Fruit fly (Drosophila melanogaster) whole organism, embryonic: ENCODE results near the gene CG17982.

Source experiments
- Atf3 ChIP-seq: fragments of 200-800 bp; sonication (Bioruptor generic); optimal IDR thresholded peaks from 3 replicates; lab custom pipeline; 2016; ENCODE audit warnings: missing biosample characterization, missing genetic modification characterization
- Bdp1 ChIP-seq: fragments of 200-800 bp; sonication (Bioruptor generic); optimal IDR thresholded peaks from 3 replicates; lab custom pipeline; 2016; ENCODE audit warnings: missing biosample characterization, missing genetic modification characterization
- CG11247 ChIP-seq: fragments of 200-800 bp; sonication (Bioruptor generic); IDR thresholded peaks from 2 replicates; pipeline ENCODE4 v1.3.6; 2022; ENCODE audit warnings: missing biosample characterization, missing genetic modification characterization
- CG11723 ChIP-seq: fragments of 200-800 bp; sonication (Bioruptor generic); optimal IDR thresholded peaks from 2 replicates; lab custom pipeline; 2017; ENCODE audit warnings: missing biosample characterization, mild to moderate bottlenecking, missing genetic modification characterization
- CG12155 ChIP-seq: fragments of 200-800 bp; sonication (Bioruptor generic); optimal IDR thresholded peaks from 3 replicates; lab custom pipeline; 2016; ENCODE audit warnings: missing biosample characterization, missing genetic modification characterization
- CG12236 ChIP-seq: fragments of 200-800 bp; sonication (Bioruptor generic); optimal IDR thresholded peaks from 2 replicates; lab custom pipeline; 2016; ENCODE audit warnings: missing biosample characterization, missing genetic modification characterization
- CG13296 ChIP-seq: fragments of 200-800 bp; sonication (Bioruptor generic); optimal IDR thresholded peaks from 3 replicates; lab custom pipeline; 2018; ENCODE audit warnings: missing biosample characterization, mild to moderate bottlenecking, missing genetic modification characterization
- CG14965 ChIP-seq: fragments of 200-800 bp; sonication (Bioruptor generic); optimal IDR thresholded peaks from 2 replicates; lab custom pipeline; 2016; ENCODE audit warnings: missing biosample characterization, missing genetic modification characterization, borderline replicate concordance
- CG1529 ChIP-seq: fragments of 200-800 bp; sonication (Bioruptor generic); optimal IDR thresholded peaks from 3 replicates; lab custom pipeline; 2018; ENCODE audit warnings: missing biosample characterization, missing genetic modification characterization
- CG1603 ChIP-seq: fragments of 200-800 bp; sonication (Bioruptor generic); optimal IDR thresholded peaks from 2 replicates; lab custom pipeline; 2019; ENCODE audit warnings: missing biosample characterization, mild to moderate bottlenecking, missing genetic modification characterization, moderate library complexity
- CG1647 ChIP-seq: fragments of 200-800 bp; sonication (Bioruptor generic); optimal IDR thresholded peaks from 3 replicates; lab custom pipeline; 2016; ENCODE audit warnings: missing biosample characterization, missing genetic modification characterization
- CG17612 ChIP-seq: fragments of 200-800 bp; sonication (Bioruptor generic); IDR thresholded peaks from 2 replicates; pipeline ENCODE4 v1.3.6; 2022; ENCODE audit warnings: missing biosample characterization, missing genetic modification characterization
- CG18764 ChIP-seq: fragments of 200-800 bp; sonication (Bioruptor generic); optimal IDR thresholded peaks from 3 replicates; lab custom pipeline; 2016; ENCODE audit warnings: missing biosample characterization, missing genetic modification characterization
- CG2120 ChIP-seq: fragments of 200-800 bp; sonication (Bioruptor generic); optimal IDR thresholded peaks from 3 replicates; lab custom pipeline; 2016; ENCODE audit warnings: missing biosample characterization, missing genetic modification characterization
- CG2678 ChIP-seq: fragments of 200-800 bp; sonication (Bioruptor generic); optimal IDR thresholded peaks from 3 replicates; lab custom pipeline; 2019; ENCODE audit warnings: missing biosample characterization, mild to moderate bottlenecking, missing genetic modification characterization, moderate library complexity
- CG31365 ChIP-seq: fragments of 200-800 bp; sonication (Bioruptor generic); optimal IDR thresholded peaks from 2 replicates; lab custom pipeline; 2018; ENCODE audit warnings: missing biosample characterization, mild to moderate bottlenecking, missing genetic modification characterization
- CG3281 ChIP-seq: fragments of 200-800 bp; sonication (Bioruptor generic); optimal IDR thresholded peaks from 3 replicates; lab custom pipeline; 2017; ENCODE audit warnings: missing biosample characterization, mild to moderate bottlenecking, missing genetic modification characterization
- CG4617 ChIP-seq: fragments of 200-800 bp; sonication (Bioruptor generic); optimal IDR thresholded peaks from 3 replicates; lab custom pipeline; 2016; ENCODE audit warnings: missing biosample characterization, missing genetic modification characterization, borderline replicate concordance
- CG4820 ChIP-seq: fragments of 200-800 bp; sonication (Bioruptor generic); optimal IDR thresholded peaks from 3 replicates; lab custom pipeline; 2016; ENCODE audit warnings: missing biosample characterization, missing genetic modification characterization
- CG6813 ChIP-seq: fragments of 200-800 bp; sonication (Bioruptor generic); optimal IDR thresholded peaks from 2 replicates; lab custom pipeline; 2017; ENCODE audit warnings: missing biosample characterization, missing genetic modification characterization, mild to moderate bottlenecking, moderate library complexity, missing genetic modification reagents
- CG7928 ChIP-seq: fragments of 200-800 bp; sonication (Bioruptor generic); optimal IDR thresholded peaks from 2 replicates; lab custom pipeline; 2017; ENCODE audit warnings: missing biosample characterization, mild to moderate bottlenecking, missing genetic modification characterization
- CG7987 ChIP-seq: fragments of 200-800 bp; sonication (Bioruptor generic); optimal IDR thresholded peaks from 2 replicates; lab custom pipeline; 2018; ENCODE audit warnings: missing biosample characterization, mild to moderate bottlenecking, missing genetic modification characterization, moderate library complexity
- CG8281 ChIP-seq: fragments of 200-800 bp; sonication (Bioruptor generic); optimal IDR thresholded peaks from 2 replicates; lab custom pipeline; 2018; ENCODE audit warnings: missing biosample characterization, mild to moderate bottlenecking, missing genetic modification characterization, moderate library complexity
- CG8765 ChIP-seq: fragments of 200-800 bp; sonication (Bioruptor generic); IDR thresholded peaks from 2 replicates; pipeline ENCODE4 v1.3.6; 2022; ENCODE audit warnings: missing biosample characterization, missing genetic modification characterization
- CG9797 ChIP-seq: fragments of 200-800 bp; sonication (Bioruptor generic); optimal IDR thresholded peaks from 3 replicates; lab custom pipeline; 2018; ENCODE audit warnings: missing biosample characterization, mild to moderate bottlenecking, missing genetic modification characterization
- CG9876 ChIP-seq: fragments of 200-800 bp; sonication (Bioruptor generic); optimal IDR thresholded peaks from 2 replicates; lab custom pipeline; 2016; ENCODE audit warnings: missing biosample characterization, missing genetic modification characterization
- CHES-1-like ChIP-seq: fragments of 200-800 bp; sonication (Bioruptor generic); optimal IDR thresholded peaks from 2 replicates; lab custom pipeline; 2016; ENCODE audit warnings: missing biosample characterization, missing genetic modification characterization
- CTCF ChIP-seq: fragments of 200-800 bp; sonication (Bioruptor generic); optimal IDR thresholded peaks from 2 replicates; lab custom pipeline; 2017; ENCODE audit warnings: missing biosample characterization, mild to moderate bottlenecking, missing genetic modification characterization, moderate library complexity
- Dbx ChIP-seq: fragments of 200-800 bp; sonication (Bioruptor generic); IDR thresholded peaks from 3 replicates; pipeline ENCODE4 v1.3.6; 2022; ENCODE audit warnings: missing biosample characterization, missing genetic modification characterization
- Dfd ChIP-seq, 2 experiments: fragments of >200 bp; optimal IDR thresholded peaks; 2 replicates each; lab custom pipeline; 2017; ENCODE audit warnings: missing biosample characterization in 2 of 2, missing genetic modification characterization in 2 of 2
- E2f1 ChIP-seq: fragments of 200-800 bp; sonication (Bioruptor generic); IDR thresholded peaks from 2 replicates; pipeline ENCODE4 v1.3.6; 2022; ENCODE audit warnings: missing biosample characterization, missing genetic modification characterization
- HmgZ ChIP-seq: fragments of 200-800 bp; sonication (Bioruptor generic); optimal IDR thresholded peaks from 2 replicates; lab custom pipeline; 2018; ENCODE audit warnings: missing biosample characterization, mild to moderate bottlenecking, missing genetic modification characterization
- Hmr ChIP-seq: fragments of 200-800 bp; sonication (Bioruptor generic); optimal IDR thresholded peaks from 3 replicates; lab custom pipeline; 2017; ENCODE audit warnings: mild to moderate bottlenecking, missing biosample characterization, missing genetic modification reagents, missing genetic modification characterization
- Myb ChIP-seq: fragments of 200-800 bp; sonication (Bioruptor generic); optimal IDR thresholded peaks from 2 replicates; lab custom pipeline; 2016; ENCODE audit warnings: missing biosample characterization, missing genetic modification characterization
- Sox100B ChIP-seq: fragments of 200-800 bp; sonication (Bioruptor generic); optimal IDR thresholded peaks from 3 replicates; lab custom pipeline; 2018; ENCODE audit warnings: missing biosample characterization, mild to moderate bottlenecking, missing genetic modification characterization
- ab ChIP-seq: fragments of 200-800 bp; sonication (Bioruptor generic); optimal IDR thresholded peaks from 2 replicates; lab custom pipeline; 2016; ENCODE audit warnings: missing biosample characterization, missing genetic modification characterization
- chm ChIP-seq: fragments of 200-800 bp; sonication (Bioruptor generic); IDR thresholded peaks from 2 replicates; pipeline ENCODE4 v1.3.6; 2022; ENCODE audit warnings: missing biosample characterization, missing genetic modification characterization
- ci ChIP-seq: fragments of 200-800 bp; sonication (Bioruptor generic); IDR thresholded peaks from 3 replicates; pipeline ENCODE4 v1.3.6; 2022; ENCODE audit warnings: missing biosample characterization, missing genetic modification characterization
- gcm ChIP-seq: fragments of 200-800 bp; sonication (Bioruptor generic); optimal IDR thresholded peaks from 2 replicates; lab custom pipeline; 2019; ENCODE audit warnings: missing biosample characterization, mild to moderate bottlenecking, missing genetic modification characterization, moderate library complexity
- inv ChIP-seq: fragments of 200-800 bp; sonication (Bioruptor generic); IDR thresholded peaks from 2 replicates; pipeline ENCODE4 v1.3.6; 2022; ENCODE audit warnings: missing biosample characterization, missing genetic modification characterization; ENCODE audit not compliant: partially characterized antibody
- lov ChIP-seq, 2 experiments: fragments of 200-800 bp in 1 of 2; fragments of >200 bp in 1 of 2; sonication (Bioruptor generic) in 1 of 2; IDR thresholded peaks in 1 of 2; optimal IDR thresholded peaks in 1 of 2; 2 replicates in 1 of 2; 3 replicates in 1 of 2; pipeline versions ENCODE4 v1.3.6 to Lab custom; 2017 to 2022; ENCODE audit warnings: missing biosample characterization in 1 of 2, missing genetic modification characterization in 1 of 2
- maf-S ChIP-seq: fragments of 200-800 bp; sonication (Bioruptor generic); optimal IDR thresholded peaks from 2 replicates; lab custom pipeline; 2016; ENCODE audit warnings: missing biosample characterization, missing genetic modification characterization
- oc ChIP-seq: fragments of 200-800 bp; sonication (Bioruptor generic); optimal IDR thresholded peaks from 2 replicates; lab custom pipeline; 2018; ENCODE audit warnings: missing biosample characterization, mild to moderate bottlenecking, missing genetic modification characterization, moderate library complexity
- odd ChIP-seq: fragments of 200-800 bp; sonication (Bioruptor generic); optimal IDR thresholded peaks from 2 replicates; lab custom pipeline; 2017; ENCODE audit warnings: missing biosample characterization, mild to moderate bottlenecking, missing genetic modification characterization
- pho ChIP-seq: fragments of 200-800 bp; sonication (Bioruptor generic); optimal IDR thresholded peaks from 2 replicates; lab custom pipeline; 2016; ENCODE audit warnings: missing biosample characterization, missing genetic modification characterization
- run ChIP-seq: fragments of 200-800 bp; sonication (Bioruptor generic); optimal IDR thresholded peaks from 3 replicates; lab custom pipeline; 2018; ENCODE audit warnings: missing biosample characterization, mild to moderate bottlenecking, missing genetic modification characterization
- sisA ChIP-seq: fragments of 200-800 bp; sonication (Bioruptor generic); IDR thresholded peaks from 2 replicates; pipeline ENCODE4 v1.3.6; 2022; ENCODE audit warnings: missing biosample characterization, missing genetic modification characterization
- slbo ChIP-seq: fragments of 200-800 bp; sonication (Bioruptor generic); IDR thresholded peaks from 2 replicates; pipeline ENCODE4 v1.3.6; 2022; ENCODE audit warnings: missing biosample characterization, missing genetic modification characterization
- trem ChIP-seq: fragments of 200-800 bp; optimal IDR thresholded peaks from 3 replicates; lab custom pipeline; 2019; ENCODE audit warnings: missing biosample characterization, mild to moderate bottlenecking, missing genetic modification characterization, moderate library complexity
- usp ChIP-seq: fragments of >200 bp; optimal IDR thresholded peaks from 2 replicates; lab custom pipeline; 2017; ENCODE audit warnings: missing biosample characterization, missing genetic modification characterization
- vfl ChIP-seq: fragments of 200-800 bp; sonication (Bioruptor generic); optimal IDR thresholded peaks from 2 replicates; lab custom pipeline; 2016; ENCODE audit warnings: missing biosample characterization, missing genetic modification characterization
- zen2 ChIP-seq: fragments of 200-800 bp; sonication (Bioruptor generic); IDR thresholded peaks from 3 replicates; pipeline ENCODE4 v1.3.6; 2022; ENCODE audit warnings: missing biosample characterization, missing genetic modification characterization; ENCODE audit not compliant: partially characterized antibody

Gene CG17982

DNA sequence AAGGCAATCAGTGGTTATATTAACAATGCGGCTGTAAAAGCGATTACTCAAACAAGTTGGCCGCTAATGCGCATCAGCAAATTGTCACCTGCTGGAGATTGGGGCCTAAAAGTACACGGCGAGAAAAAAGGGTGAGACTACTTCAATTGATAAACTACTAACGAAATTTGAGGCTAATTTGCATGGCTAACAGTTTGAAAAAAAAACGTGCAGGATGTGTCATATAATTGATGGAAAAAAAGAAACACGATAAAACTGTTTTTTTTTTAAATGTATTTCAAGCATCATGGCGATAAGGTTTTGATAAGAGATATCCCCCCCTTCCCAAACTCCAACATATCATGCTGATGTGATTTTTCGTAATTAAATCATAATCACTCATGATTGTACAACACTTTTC, 30.9 kb downstream of the CG17982 start:
- TF ChIP-seq Atf3 (GFP tag; lab: Kevin White, UChicago) (no peak), lov (optimal IDR thresholded peaks at IDR 0.05; lab: Kevin White, UChicago) (no peak), lov (GFP tag; IDR thresholded peaks at IDR 0.05; lab: Robert Waterston, UW) (no peak), CG7987 (GFP tag; lab: Kevin White, UChicago) (no peak), CG11247 (GFP tag; lab: Robert Waterston, UW) (no peak), CG14965 (no peak), CG12236 (no peak), chm (no peak), HmgZ (tag; lab: Kevin White, UChicago) (no peak), Dbx (GFP tag; lab: Robert Waterston, UW) (peak; percentile 62; the same call in 2 of the 3 replicates), CG13296 (GFP tag; lab: Kevin White, UChicago) (no peak), CHES-1-like (no peak), inv (GFP tag; lab: Robert Waterston, UW) (no peak), CG3281 (GFP tag; lab: Kevin White, UChicago) (peak; percentile 56), CG31365 (tag; lab: Kevin White, UChicago) (no peak), CG17612 (GFP tag; lab: Robert Waterston, UW) (no peak), gcm (GFP tag; lab: Kevin White, UChicago) (no peak), Dfd (GFP tag; optimal IDR thresholded peaks at IDR 0.05; lab: Kevin White, UChicago) (no peak), Bdp1 (no peak), CG18764 (GFP tag; lab: Kevin White, UChicago) (no peak), E2f1 (no peak), ab (GFP tag; lab: Kevin White, UChicago) (no peak), CG2120 (GFP tag; lab: Kevin White, UChicago) (peak; percentile 55), CG9876 (GFP tag; lab: Kevin White, UChicago) (no peak), CG8765 (GFP tag; lab: Robert Waterston, UW) (no peak), pho (GFP tag; lab: Kevin White, UChicago) (no peak), CG1647 (GFP tag; lab: Kevin White, UChicago) (no peak), maf-S (GFP tag; lab: Kevin White, UChicago) (no peak), CG12155 (no peak), CG7928 (GFP tag; lab: Kevin White, UChicago) (no peak), Myb (GFP tag; lab: Kevin White, UChicago) (no peak), CG6813 (GFP tag; lab: Kevin White, UChicago) (no peak), vfl (no peak), CG4820 (GFP tag; lab: Kevin White, UChicago) (no peak), CTCF (GFP tag; lab: Kevin White, UChicago) (no peak), ci (GFP tag; lab: Robert Waterston, UW) (no peak), odd (GFP tag; lab: Kevin White, UChicago) (no peak), CG1603 (no peak), CG1529 (GFP tag; lab: Kevin White, UChicago) (no peak), CG2678 (peak; percentile 57), oc (tag; lab: Kevin White, UChicago) (no peak), usp (no peak), zen2 (GFP tag; lab: Robert Waterston, UW) (no peak), sisA (no peak), Sox100B (GFP tag; lab: Kevin White, UChicago) (no peak), slbo (GFP tag; lab: Robert Waterston, UW) (peak; percentile 75), trem (tag; lab: Kevin White, UChicago) (no peak), CG9797 (no peak), CG11723 (GFP tag; lab: Kevin White, UChicago) (no peak), CG4617 (GFP tag; lab: Kevin White, UChicago) (no peak), run (no peak), CG8281 (tag; lab: Kevin White, UChicago) (no peak), Hmr (peak; percentile 69)
